Worm (Caenorhabditis elegans) whole organism, L1 larva: ENCODE measurements around the gene nos-3.

Experiments used
- C16A3.4 ChIP-seq: fragments of 150-350 bp; optimal IDR thresholded peaks from 2 replicates; lab custom pipeline; 2014; ENCODE audit warnings: missing biosample characterization, missing genetic modification characterization
- C34B4.2 ChIP-seq: sonication (generic microtip); optimal IDR thresholded peaks from 2 replicates; lab custom pipeline; 2017; ENCODE audit warnings: mild to moderate bottlenecking, missing genetic modification characterization, missing compliant biosample characterization
- Y116A8C.19 ChIP-seq: sonication (generic microtip); optimal IDR thresholded peaks from 2 replicates; lab custom pipeline; 2016; ENCODE audit warnings: missing compliant biosample characterization, missing genetic modification characterization, borderline replicate concordance
- aha-1 ChIP-seq: fragments of 150-350 bp; optimal IDR thresholded peaks from 2 replicates; lab custom pipeline; 2014; ENCODE audit warnings: missing biosample characterization, missing genetic modification characterization
- ama-1 ChIP-seq: fragments of 150-350 bp; optimal IDR thresholded peaks from 2 replicates; lab custom pipeline; 2014
- ceh-63 ChIP-seq: fragments of 200-800 bp; sonication (Bioruptor generic); optimal IDR thresholded peaks from 2 replicates; lab custom pipeline; 2018; ENCODE audit warnings: mild to moderate bottlenecking, missing genetic modification characterization, missing compliant biosample characterization
- ceh-88 ChIP-seq: fragments of 200-800 bp; sonication (Bioruptor generic); IDR thresholded peaks from 2 replicates; pipeline ENCODE4 v1.3.6; 2022; ENCODE audit warnings: missing genetic modification characterization, missing compliant biosample characterization
- ceh-90 ChIP-seq: sonication (generic microtip); optimal IDR thresholded peaks from 2 replicates; lab custom pipeline; 2016; ENCODE audit warnings: missing genetic modification characterization, missing compliant biosample characterization
- dpl-1 ChIP-seq, 3 experiments: fragments of 150-350 bp in 2 of 3; sonication (generic microtip) in 1 of 3; optimal IDR thresholded peaks; 2 replicates each; lab custom pipeline; 2014 to 2017; ENCODE audit warnings: missing biosample characterization in 3 of 3, missing genetic modification characterization in 3 of 3, missing genetic modification reagents in 3 of 3
- dsc-1 ChIP-seq: sonication (generic microtip); optimal IDR thresholded peaks from 2 replicates; lab custom pipeline; 2016; ENCODE audit warnings: mild to moderate bottlenecking, missing genetic modification characterization, missing compliant biosample characterization
- efl-3 ChIP-seq: fragments of 200-800 bp; sonication (Bioruptor generic); optimal IDR thresholded peaks from 2 replicates; lab custom pipeline; 2018; ENCODE audit warnings: mild to moderate bottlenecking, missing genetic modification characterization, missing compliant biosample characterization
- egl-13 ChIP-seq: sonication (generic microtip); optimal IDR thresholded peaks from 2 replicates; lab custom pipeline; 2016; ENCODE audit warnings: missing genotype, missing genetic modification reagents, missing genetic modification characterization, missing compliant biosample characterization
- egl-27 ChIP-seq, 2 experiments: fragments of 150-350 bp in 1 of 2; sonication (generic microtip); optimal IDR thresholded peaks; 3 replicates each; lab custom pipeline; 2017 to 2018; ENCODE audit warnings: missing biosample characterization in 2 of 2, missing genetic modification characterization in 2 of 2, missing genetic modification reagents in 2 of 2
- elt-3 ChIP-seq, 6 experiments: fragments of 150-350 bp in 1 of 6; sonication (generic microtip); optimal IDR thresholded peaks; 2 replicates each; lab custom pipeline; 2017 to 2018; ENCODE audit warnings: missing biosample characterization in 6 of 6, missing genetic modification characterization in 6 of 6, inconsistent platforms in 1 of 6
- ets-5 ChIP-seq: fragments of 200-800 bp; sonication (Bioruptor generic); IDR thresholded peaks from 2 replicates; pipeline ENCODE4 v1.3.6; 2022; ENCODE audit warnings: missing genetic modification characterization, missing compliant biosample characterization
- fkh-10 ChIP-seq: sonication (generic microtip); optimal IDR thresholded peaks from 2 replicates; lab custom pipeline; 2017; ENCODE audit warnings: missing biosample characterization, missing genetic modification reagents, missing genetic modification characterization
- fkh-4 ChIP-seq: sonication (generic microtip); optimal IDR thresholded peaks from 2 replicates; lab custom pipeline; 2016; ENCODE audit warnings: missing compliant biosample characterization, missing genetic modification characterization, borderline replicate concordance
- fos-1 ChIP-seq: fragments of 150-350 bp; optimal IDR thresholded peaks from 2 replicates; lab custom pipeline; 2014; ENCODE audit warnings: missing biosample characterization, missing genetic modification characterization
- grh-1 ChIP-seq: fragments of 200-800 bp; sonication (Bioruptor generic); IDR thresholded peaks from 2 replicates; pipeline ENCODE4 v1.3.6; 2022; ENCODE audit warnings: missing genetic modification reagents, missing genetic modification characterization, missing compliant biosample characterization
- hlh-17 ChIP-seq: fragments of 200-800 bp; sonication (Bioruptor generic); optimal IDR thresholded peaks from 2 replicates; lab custom pipeline; 2018; ENCODE audit warnings: missing genetic modification characterization, mild to moderate bottlenecking, missing compliant biosample characterization, moderate library complexity, borderline replicate concordance
- hlh-4 ChIP-seq: sonication (generic microtip); optimal IDR thresholded peaks from 2 replicates; lab custom pipeline; 2016; ENCODE audit warnings: mild to moderate bottlenecking, missing genetic modification characterization, missing compliant biosample characterization
- hpl-2 ChIP-seq: fragments of 150-350 bp; optimal IDR thresholded peaks from 2 replicates; lab custom pipeline; 2014; ENCODE audit warnings: missing biosample characterization, missing genetic modification reagents, missing genetic modification characterization
- irx-1 ChIP-seq: sonication (generic microtip); optimal IDR thresholded peaks from 2 replicates; lab custom pipeline; 2016; ENCODE audit warnings: missing genetic modification characterization, missing compliant biosample characterization
- isw-1 ChIP-seq: fragments of 200-800 bp; sonication (Bioruptor generic); IDR thresholded peaks from 2 replicates; pipeline ENCODE4 v1.3.6; 2022; ENCODE audit warnings: missing genetic modification characterization, missing compliant biosample characterization
- jun-1 ChIP-seq: fragments of 150-350 bp; optimal IDR thresholded peaks from 2 replicates; lab custom pipeline; 2014; ENCODE audit warnings: missing biosample characterization, missing genetic modification reagents, missing genetic modification characterization
- lin-13 ChIP-seq: fragments of 150-350 bp; optimal IDR thresholded peaks from 2 replicates; lab custom pipeline; 2014; ENCODE audit warnings: missing biosample characterization, missing genetic modification reagents, missing genetic modification characterization
- lin-35 ChIP-seq, 2 experiments: fragments of 150-350 bp; optimal IDR thresholded peaks; 2 replicates each; lab custom pipeline; 2014; ENCODE audit warnings: missing biosample characterization in 2 of 2, missing genetic modification characterization in 2 of 2, missing genetic modification reagents in 2 of 2
- lir-3 ChIP-seq: sonication (generic microtip); optimal IDR thresholded peaks from 2 replicates; lab custom pipeline; 2016; ENCODE audit warnings: mild to moderate bottlenecking, missing genetic modification characterization, moderate library complexity, missing compliant biosample characterization; ENCODE audit not compliant: poor library complexity
- lsy-2 ChIP-seq, 2 experiments: fragments of 150-350 bp; optimal IDR thresholded peaks; 2 replicates each; lab custom pipeline; 2014; ENCODE audit warnings: missing biosample characterization in 2 of 2, missing genetic modification characterization in 2 of 2
- mab-9 ChIP-seq: fragments of 200-800 bp; sonication (Bioruptor generic); IDR thresholded peaks from 2 replicates; pipeline ENCODE4 v1.3.6; 2022; ENCODE audit warnings: missing genetic modification reagents, missing genetic modification characterization, missing compliant biosample characterization
- nhr-11 ChIP-seq: fragments of 150-350 bp; optimal IDR thresholded peaks from 2 replicates; lab custom pipeline; 2014; ENCODE audit warnings: missing biosample characterization, missing genetic modification characterization
- nhr-20 ChIP-seq: sonication (generic microtip); optimal IDR thresholded peaks from 2 replicates; lab custom pipeline; 2016; ENCODE audit warnings: mild to moderate bottlenecking, missing genetic modification characterization, missing compliant biosample characterization
- nhr-28 ChIP-seq: fragments of 150-350 bp; optimal IDR thresholded peaks from 2 replicates; lab custom pipeline; 2014; ENCODE audit warnings: missing biosample characterization, missing genetic modification characterization
- nhr-71 ChIP-seq: sonication (generic microtip); optimal IDR thresholded peaks from 2 replicates; lab custom pipeline; 2016; ENCODE audit warnings: mild to moderate bottlenecking, missing genetic modification characterization, moderate library complexity, missing compliant biosample characterization
- nhr-84 ChIP-seq: sonication (generic microtip); optimal IDR thresholded peaks from 2 replicates; lab custom pipeline; 2017; ENCODE audit warnings: missing biosample characterization, missing genetic modification characterization
- nhr-90 ChIP-seq: sonication (generic microtip); optimal IDR thresholded peaks from 2 replicates; lab custom pipeline; 2016; ENCODE audit warnings: mild to moderate bottlenecking, missing genetic modification characterization, missing compliant biosample characterization; ENCODE audit not compliant: poor library complexity
- pag-3 ChIP-seq: sonication (generic microtip); optimal IDR thresholded peaks from 2 replicates; lab custom pipeline; 2017; ENCODE audit warnings: missing genetic modification characterization, mild to moderate bottlenecking, missing compliant biosample characterization, antibody characterized with exemption, borderline replicate concordance; ENCODE audit not compliant: insufficient read depth
- pax-3 ChIP-seq: fragments of 200-800 bp; sonication (Bioruptor generic); optimal IDR thresholded peaks from 2 replicates; lab custom pipeline; 2018; ENCODE audit warnings: mild to moderate bottlenecking, missing genetic modification characterization, moderate library complexity, missing compliant biosample characterization
- pqm-1 ChIP-seq: sonication (generic microtip); optimal IDR thresholded peaks from 3 replicates; lab custom pipeline; 2017; ENCODE audit warnings: missing biosample characterization, missing genetic modification characterization
- rnt-1 ChIP-seq: sonication (generic microtip); optimal IDR thresholded peaks from 2 replicates; lab custom pipeline; 2016; ENCODE audit warnings: mild to moderate bottlenecking, missing genetic modification characterization, moderate library complexity, missing compliant biosample characterization
- snpc-4 ChIP-seq: fragments of 150-350 bp; optimal IDR thresholded peaks from 2 replicates; lab custom pipeline; 2014; ENCODE audit warnings: missing biosample characterization, missing genetic modification characterization
- snu-23 ChIP-seq: sonication (generic microtip); optimal IDR thresholded peaks from 2 replicates; lab custom pipeline; 2016; ENCODE audit warnings: missing genetic modification characterization, missing compliant biosample characterization
- sptf-1 ChIP-seq: fragments of 150-350 bp; optimal IDR thresholded peaks from 2 replicates; lab custom pipeline; 2014; ENCODE audit warnings: missing biosample characterization, missing genetic modification characterization
- swsn-7 ChIP-seq: sonication (generic microtip); optimal IDR thresholded peaks from 2 replicates; lab custom pipeline; 2016; ENCODE audit warnings: missing genetic modification characterization, missing compliant biosample characterization
- unc-130 ChIP-seq: fragments of 150-350 bp; optimal IDR thresholded peaks from 2 replicates; lab custom pipeline; 2017; ENCODE audit warnings: missing biosample characterization, missing genetic modification characterization, inconsistent platforms
- unc-30 ChIP-seq: sonication (generic microtip); optimal IDR thresholded peaks from 2 replicates; lab custom pipeline; 2017; ENCODE audit warnings: missing biosample characterization, missing genetic modification characterization
- xbp-1 ChIP-seq: sonication (generic microtip); optimal IDR thresholded peaks from 2 replicates; lab custom pipeline; 2016; ENCODE audit warnings: missing genetic modification characterization, missing compliant biosample characterization
- zag-1 ChIP-seq: fragments of 150-350 bp; optimal IDR thresholded peaks from 2 replicates; lab custom pipeline; 2014; ENCODE audit warnings: missing biosample characterization, missing genetic modification characterization
- zip-4 ChIP-seq: fragments of 200-800 bp; sonication (Bioruptor generic); optimal IDR thresholded peaks from 2 replicates; lab custom pipeline; 2018; ENCODE audit warnings: mild to moderate bottlenecking, missing genetic modification characterization, moderate library complexity, missing compliant biosample characterization

nos-3 gene

ce11 chrII:9787395-9788152 is 41.5 kb downstream of the nos-3 start, which contains the start of gene cyp-13A2 (continued):
- peak; percentile 33 for TF ChIP-seq nhr-11
- TF ChIP-seq hlh-17 (GFP tag; lab: Kevin White, UChicago): no peak

ce11 chrII:9791185-9791584 is 45.1 kb downstream of the nos-3 start:
- TF ChIP-seq dpl-1 (GFP tag; optimal IDR thresholded peaks at IDR 0.05; lab: Kevin White, UChicago) (no peak), zip-4 (GFP tag; lab: Kevin White, UChicago) (no peak), ets-5 (GFP tag; lab: Robert Waterston, UW) (no peak), fos-1 (tag; lab: Kevin White, UChicago) (no peak), nhr-28 (tag; lab: Kevin White, UChicago) (no peak), unc-30 (tag; lab: Kevin White, UChicago) (no peak), irx-1 (tag; lab: Kevin White, UChicago) (no peak), isw-1 (no peak), nhr-84 (tag; lab: Kevin White, UChicago) (no peak), pqm-1 (tag; lab: Kevin White, UChicago) (peak; percentile 81), egl-13 (tag; lab: Kevin White, UChicago) (no peak), C34B4.2 (tag; lab: Kevin White, UChicago) (no peak), sptf-1 (no peak), xbp-1 (tag; lab: Kevin White, UChicago) (no peak), egl-27 (tag; optimal IDR thresholded peaks at IDR 0.05; lab: Kevin White, UChicago) (no peak), mab-9 (no peak), lsy-2 (tag; optimal IDR thresholded peaks at IDR 0.05; lab: Kevin White, UChicago) (no peak), ceh-63 (no peak), ceh-88 (no peak), ama-1 (no peak), nhr-20 (peak; percentile 62), hlh-17 (GFP tag; lab: Kevin White, UChicago) (no peak), C16A3.4 (tag; lab: Kevin White, UChicago) (no peak), lin-35 (GFP tag; optimal IDR thresholded peaks at IDR 0.05; lab: Kevin White, UChicago) (peak in 1 of 2 experiments; percentile 45), jun-1 (tag; lab: Kevin White, UChicago) (peak; percentile 32), pax-3 (tag; lab: Kevin White, UChicago) (no peak), aha-1 (tag; lab: Kevin White, UChicago) (no peak), lir-3 (tag; lab: Kevin White, UChicago) (no peak), fkh-4 (tag; lab: Kevin White, UChicago) (no peak), unc-130 (tag; lab: Kevin White, UChicago) (no peak), pag-3 (tag; lab: Kevin White, UChicago) (no peak), efl-3 (GFP tag; lab: Kevin White, UChicago) (no peak), ceh-90 (tag; lab: Kevin White, UChicago) (no peak), elt-3 (tag; optimal IDR thresholded peaks at IDR 0.05; lab: Kevin White, UChicago) (no peak), Y116A8C.19 (no peak), nhr-71 (tag; lab: Kevin White, UChicago) (peak; percentile 40), rnt-1 (tag; lab: Kevin White, UChicago) (no peak), snu-23 (GFP tag; lab: Kevin White, UChicago) (no peak), nhr-11 (no peak), nhr-90 (tag; lab: Kevin White, UChicago) (peak; percentile 14), hpl-2 (GFP tag; lab: Kevin White, UChicago) (no peak), lin-13 (no peak), hlh-4 (tag; lab: Kevin White, UChicago) (no peak), swsn-7 (no peak), fkh-10 (GFP tag; lab: Kevin White, UChicago) (no peak), grh-1 (GFP tag; lab: Robert Waterston, UW) (no peak), dsc-1 (tag; lab: Kevin White, UChicago) (no peak), zag-1 (tag; lab: Kevin White, UChicago) (no peak), snpc-4 (tag; lab: Kevin White, UChicago) (no peak)
